Worm (Caenorhabditis elegans): Measurements from ENCODE around the gene T15H9.5.

Gene T15H9.5

DNA sequence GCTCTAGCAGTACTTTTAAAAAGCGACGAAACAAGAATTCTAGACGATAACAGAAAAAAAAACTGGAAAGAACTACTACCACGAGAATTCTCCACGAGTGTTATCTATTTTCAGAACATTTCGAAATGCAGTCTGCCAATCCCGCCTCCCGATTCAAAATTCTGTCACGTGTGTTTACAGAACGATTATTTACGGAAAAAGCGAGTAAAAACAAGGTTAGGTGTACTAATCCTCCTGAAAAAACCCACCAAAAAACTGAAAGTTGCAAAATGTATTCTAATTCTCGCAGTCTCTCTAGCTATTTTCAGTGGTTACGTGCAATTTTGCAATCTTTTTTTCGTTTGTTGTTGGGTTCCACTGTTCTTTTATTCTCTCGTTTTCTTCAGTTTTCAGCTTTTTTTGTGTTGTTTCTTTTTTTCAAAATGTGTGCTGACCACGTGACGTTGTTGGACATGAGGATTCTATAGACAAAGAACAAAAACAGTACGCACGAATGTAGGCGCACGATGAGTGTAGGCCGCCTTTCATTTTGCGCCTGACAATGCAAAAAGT lies 4.7 kb downstream of the T15H9.5 start:
- no peak for TF ChIP-seq med-1 (GFP tag; optimal IDR thresholded peaks at IDR 0.05; ENCODE audit: insufficient read depth)
- no peak for TF ChIP-seq ztf-29 (GFP tag; IDR thresholded peaks at IDR 0.05)
- no peak for TF ChIP-seq flt-1 (GFP tag; IDR thresholded peaks at IDR 0.05)
- no peak for TF ChIP-seq klf-2 (GFP tag; conservative IDR thresholded peaks at IDR 0.05)
- TF ChIP-seq ref-1 (GFP tag; conservative IDR thresholded peaks at IDR 0.05), result no peak
- no peak for TF ChIP-seq T22C8.4 (GFP tag; IDR thresholded peaks at IDR 0.05)
- TF ChIP-seq cog-1 (tag; optimal IDR thresholded peaks at IDR 0.05), result no peak
- no peak for TF ChIP-seq tab-1 (GFP tag; IDR thresholded peaks at IDR 0.05)
- no peak for TF ChIP-seq ztf-23 (GFP tag; IDR thresholded peaks at IDR 0.05)

DNA sequence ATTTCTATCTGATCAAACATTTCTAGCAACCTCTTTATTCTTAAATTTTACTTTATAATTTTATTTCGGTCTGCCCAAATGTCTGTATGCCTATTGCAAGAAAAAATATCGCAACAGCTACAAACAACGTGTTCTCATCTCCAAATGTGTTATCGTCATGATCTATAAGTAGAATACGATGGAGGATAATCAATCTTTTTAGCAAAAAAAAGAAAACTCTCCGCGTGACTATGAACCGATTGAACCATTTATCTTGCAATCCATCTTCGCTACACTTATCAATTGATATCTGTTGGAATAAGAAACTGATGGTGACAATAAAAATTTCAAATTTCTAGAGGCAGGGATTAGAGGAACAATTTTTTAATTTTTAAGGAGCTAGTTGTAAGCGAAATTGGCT lies 5.3 kb downstream of the T15H9.5 start:
- TF ChIP-seq ztf-29 (GFP tag; IDR thresholded peaks at IDR 0.05) (no peak), flt-1 (GFP tag; IDR thresholded peaks at IDR 0.05) (no peak), klf-2 (GFP tag; conservative IDR thresholded peaks at IDR 0.05) (no peak), tab-1 (GFP tag; IDR thresholded peaks at IDR 0.05) (no peak), cog-1 (tag; optimal IDR thresholded peaks at IDR 0.05) (no peak), ztf-23 (GFP tag; IDR thresholded peaks at IDR 0.05) (no peak), ref-1 (GFP tag; conservative IDR thresholded peaks at IDR 0.05) (no peak), med-1 (GFP tag; optimal IDR thresholded peaks at IDR 0.05; ENCODE audit: insufficient read depth) (no peak), T22C8.4 (GFP tag; IDR thresholded peaks at IDR 0.05) (no peak)

DNA sequence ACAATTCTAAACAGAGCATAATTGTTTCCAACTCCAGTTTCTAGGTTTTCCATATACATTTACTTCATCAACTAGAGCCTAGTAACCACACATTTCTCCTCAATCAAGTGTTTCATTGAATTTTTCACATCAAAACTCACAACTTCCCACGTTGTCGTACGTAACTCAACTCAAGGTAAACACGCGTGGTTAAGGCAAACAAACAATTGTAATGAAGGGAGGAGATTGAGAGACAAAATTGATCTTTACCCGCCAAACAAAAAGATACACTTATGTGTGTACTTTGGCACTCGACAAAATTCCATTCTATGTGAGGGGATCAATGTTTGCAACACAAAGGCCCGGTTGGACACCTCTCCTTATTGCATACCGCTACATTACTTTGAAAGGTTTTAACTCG lies 5.9 kb downstream of the T15H9.5 start, which contains the start of gene nhr-19:
Gene nhr-19 (minus strand): TSS at position 191 of the 400 bp plus-strand sequence.
- TF ChIP-seq ref-1 (GFP tag; conservative IDR thresholded peaks at IDR 0.05) (no peak), flt-1 (GFP tag; IDR thresholded peaks at IDR 0.05) (no peak), T22C8.4 (GFP tag; IDR thresholded peaks at IDR 0.05) (no peak), ztf-29 (GFP tag; IDR thresholded peaks at IDR 0.05) (no peak)

DNA sequence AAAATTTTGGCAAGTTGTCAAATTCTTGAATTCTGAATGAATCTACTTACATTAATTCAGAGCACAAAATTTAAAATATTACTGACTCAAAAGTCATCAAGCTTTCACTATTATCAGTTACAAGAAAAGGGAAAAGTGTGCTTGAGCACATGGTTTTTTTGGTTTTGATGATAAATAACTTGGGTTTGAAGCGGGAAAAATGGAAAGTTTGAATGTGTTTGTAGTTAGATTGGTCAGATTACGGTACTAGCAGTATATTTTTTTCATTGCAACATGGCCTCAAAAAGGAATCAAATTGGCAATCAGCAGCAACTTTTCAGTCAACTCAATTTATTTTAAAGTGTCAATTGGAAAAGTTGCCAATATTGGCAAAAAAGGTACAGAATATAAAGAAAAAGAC lies 6.6 kb downstream of the T15H9.5 start:
- TF ChIP-seq ztf-29 (GFP tag; IDR thresholded peaks at IDR 0.05), result no peak
- TF ChIP-seq cog-1 (tag; optimal IDR thresholded peaks at IDR 0.05), result no peak
- TF ChIP-seq T22C8.4 (GFP tag; IDR thresholded peaks at IDR 0.05), result no peak
- no peak for TF ChIP-seq klf-2 (GFP tag; conservative IDR thresholded peaks at IDR 0.05)
- no peak for TF ChIP-seq med-1 (GFP tag; optimal IDR thresholded peaks at IDR 0.05; ENCODE audit: insufficient read depth)
- no peak for TF ChIP-seq tab-1 (GFP tag; IDR thresholded peaks at IDR 0.05)
- no peak for TF ChIP-seq flt-1 (GFP tag; IDR thresholded peaks at IDR 0.05)
- no peak for TF ChIP-seq ztf-23 (GFP tag; IDR thresholded peaks at IDR 0.05)
- TF ChIP-seq ref-1 (GFP tag; conservative IDR thresholded peaks at IDR 0.05), result no peak

DNA sequence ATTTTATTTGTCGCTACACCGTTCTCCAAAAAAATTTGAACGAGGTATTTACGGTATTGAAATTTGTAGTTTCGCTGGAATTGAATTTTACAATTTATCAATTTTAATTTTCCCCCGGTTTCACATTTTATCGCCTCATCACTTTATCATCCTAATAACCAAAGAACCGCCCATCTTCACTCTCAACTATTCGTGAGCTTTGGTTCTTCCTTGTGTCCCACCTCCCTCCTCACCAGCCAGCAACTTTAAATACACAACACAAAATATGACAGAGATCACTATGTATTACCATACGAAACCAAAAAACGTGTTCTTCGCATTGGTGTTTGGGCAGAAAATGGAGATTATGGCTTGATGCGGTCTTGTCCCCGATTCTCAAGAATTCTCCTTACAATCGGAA lies 7.2 kb downstream of the T15H9.5 start:
- no peak for TF ChIP-seq T22C8.4 (GFP tag; IDR thresholded peaks at IDR 0.05)
- no peak for TF ChIP-seq cog-1 (tag; optimal IDR thresholded peaks at IDR 0.05)
- TF ChIP-seq ref-1 (GFP tag; conservative IDR thresholded peaks at IDR 0.05), result no peak
- TF ChIP-seq med-1 (GFP tag; optimal IDR thresholded peaks at IDR 0.05; ENCODE audit: insufficient read depth), result no peak
- no peak for TF ChIP-seq klf-2 (GFP tag; conservative IDR thresholded peaks at IDR 0.05)
- no peak for TF ChIP-seq ztf-29 (GFP tag; IDR thresholded peaks at IDR 0.05)
- TF ChIP-seq tab-1 (GFP tag; IDR thresholded peaks at IDR 0.05), result no peak
- no peak for TF ChIP-seq flt-1 (GFP tag; IDR thresholded peaks at IDR 0.05)
- no peak for TF ChIP-seq ztf-23 (GFP tag; IDR thresholded peaks at IDR 0.05)

DNA sequence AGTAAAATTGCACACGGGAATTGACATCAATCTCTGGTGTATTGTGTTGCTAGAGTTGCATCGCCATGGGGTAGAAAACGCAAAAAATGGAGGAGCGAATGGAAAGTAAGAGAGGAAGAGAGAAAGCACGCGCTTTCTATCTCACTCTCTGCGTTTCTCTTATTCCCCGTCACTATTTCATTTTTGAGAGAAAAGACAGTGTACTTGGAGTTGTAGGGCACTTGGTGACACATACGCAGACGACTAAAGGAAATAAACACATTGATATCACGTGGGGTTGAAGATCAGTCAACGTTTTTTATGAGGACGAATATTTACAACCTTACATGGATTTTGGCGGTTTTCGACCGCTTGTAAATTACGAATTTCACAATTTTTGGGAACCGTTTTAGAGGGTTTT lies 7.8 kb downstream of the T15H9.5 start:
- TF ChIP-seq T22C8.4 (GFP tag; IDR thresholded peaks at IDR 0.05) (no peak), ref-1 (GFP tag; conservative IDR thresholded peaks at IDR 0.05) (no peak), cog-1 (tag; optimal IDR thresholded peaks at IDR 0.05) (peak; percentile 69), ztf-29 (GFP tag; IDR thresholded peaks at IDR 0.05) (no peak), ztf-23 (GFP tag; IDR thresholded peaks at IDR 0.05) (no peak), klf-2 (GFP tag; conservative IDR thresholded peaks at IDR 0.05) (no peak), tab-1 (GFP tag; IDR thresholded peaks at IDR 0.05) (no peak)

DNA sequence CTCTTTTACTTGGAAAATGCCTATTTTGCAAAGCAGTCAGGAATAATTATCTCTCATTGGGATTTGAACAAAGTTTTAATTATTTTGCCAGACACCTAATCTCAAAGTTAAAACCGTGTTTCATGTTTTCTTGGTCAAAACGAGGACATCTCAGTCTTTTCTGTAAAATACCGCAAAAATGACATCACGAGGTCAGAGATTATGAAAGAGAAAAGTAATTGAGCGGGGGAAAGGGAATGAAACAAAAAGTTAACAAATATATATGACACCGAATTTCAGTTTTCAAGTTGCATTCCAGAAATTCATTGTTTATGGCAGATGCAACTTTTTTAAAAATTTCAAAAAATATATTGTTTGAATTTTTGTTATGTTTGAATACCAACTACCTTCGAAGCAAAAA lies 8.7 kb downstream of the T15H9.5 start:
- TF ChIP-seq flt-1 (GFP tag; IDR thresholded peaks at IDR 0.05), result no peak
- no peak for TF ChIP-seq tab-1 (GFP tag; IDR thresholded peaks at IDR 0.05)
- no peak for TF ChIP-seq ztf-29 (GFP tag; IDR thresholded peaks at IDR 0.05)
- no peak for TF ChIP-seq T22C8.4 (GFP tag; IDR thresholded peaks at IDR 0.05)
- no peak for TF ChIP-seq ztf-23 (GFP tag; IDR thresholded peaks at IDR 0.05)
- TF ChIP-seq klf-2 (GFP tag; conservative IDR thresholded peaks at IDR 0.05), result no peak
- no peak for TF ChIP-seq med-1 (GFP tag; optimal IDR thresholded peaks at IDR 0.05; ENCODE audit: insufficient read depth)
- no peak for TF ChIP-seq ref-1 (GFP tag; conservative IDR thresholded peaks at IDR 0.05)
- no peak for TF ChIP-seq cog-1 (tag; optimal IDR thresholded peaks at IDR 0.05)

DNA sequence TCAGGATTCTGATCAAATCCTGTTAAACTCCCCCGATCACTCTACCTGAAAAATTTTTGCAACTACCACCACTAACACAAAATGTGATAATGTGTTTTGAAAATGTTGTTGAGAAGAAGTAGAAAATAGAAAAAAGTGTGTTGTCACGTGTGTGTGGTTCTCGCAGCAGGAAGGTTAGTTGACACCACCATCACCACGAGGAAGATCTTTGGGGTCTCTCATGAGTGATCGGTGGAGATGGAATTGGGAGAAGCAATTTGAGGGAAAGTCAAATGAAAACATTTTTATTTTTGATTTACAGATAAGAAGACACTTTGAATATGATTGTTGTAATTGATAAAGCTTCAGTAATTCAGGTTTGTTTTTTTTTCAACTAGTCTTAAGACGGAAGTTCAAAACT lies 9.6 kb downstream of the T15H9.5 start:
- TF ChIP-seq tab-1 (GFP tag; IDR thresholded peaks at IDR 0.05) (no peak), ztf-29 (GFP tag; IDR thresholded peaks at IDR 0.05) (no peak), cog-1 (tag; optimal IDR thresholded peaks at IDR 0.05) (no peak), klf-2 (GFP tag; conservative IDR thresholded peaks at IDR 0.05) (no peak), med-1 (GFP tag; optimal IDR thresholded peaks at IDR 0.05; ENCODE audit: insufficient read depth) (no peak), T22C8.4 (GFP tag; IDR thresholded peaks at IDR 0.05) (no peak), flt-1 (GFP tag; IDR thresholded peaks at IDR 0.05) (no peak), ref-1 (GFP tag; conservative IDR thresholded peaks at IDR 0.05) (no peak), ztf-23 (GFP tag; IDR thresholded peaks at IDR 0.05) (no peak)

DNA sequence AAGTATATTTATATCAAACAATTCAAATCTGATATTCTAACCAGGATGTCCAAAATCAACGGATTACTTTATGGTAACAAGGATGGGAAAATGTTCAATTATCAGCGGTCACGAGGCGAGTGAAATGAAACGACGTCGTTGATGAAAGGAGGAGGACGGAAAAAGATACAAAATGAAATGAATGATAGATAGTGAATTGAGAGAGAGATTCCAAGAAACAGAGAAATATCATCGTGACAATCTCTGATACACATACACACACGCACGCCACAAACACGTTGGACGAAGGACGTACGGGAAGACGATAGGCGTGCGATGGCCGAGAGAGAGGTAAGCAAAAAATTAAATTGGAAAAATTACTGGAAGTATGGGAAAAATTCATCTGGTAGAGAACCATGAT lies 10.2 kb downstream of the T15H9.5 start:
- no peak for TF ChIP-seq klf-2 (GFP tag; conservative IDR thresholded peaks at IDR 0.05)
- no peak for TF ChIP-seq cog-1 (tag; optimal IDR thresholded peaks at IDR 0.05)
- TF ChIP-seq flt-1 (GFP tag; IDR thresholded peaks at IDR 0.05), result no peak
- no peak for TF ChIP-seq T22C8.4 (GFP tag; IDR thresholded peaks at IDR 0.05)
- no peak for TF ChIP-seq ztf-29 (GFP tag; IDR thresholded peaks at IDR 0.05)
- no peak for TF ChIP-seq tab-1 (GFP tag; IDR thresholded peaks at IDR 0.05)
- TF ChIP-seq med-1 (GFP tag; optimal IDR thresholded peaks at IDR 0.05; ENCODE audit: insufficient read depth), result no peak
- TF ChIP-seq ztf-23 (GFP tag; IDR thresholded peaks at IDR 0.05), result no peak
- no peak for TF ChIP-seq ref-1 (GFP tag; conservative IDR thresholded peaks at IDR 0.05)

Measured in whole organism, midembryonic.